Worm (Caenorhabditis elegans): ENCODE data around the gene K06H7.2.
A peak's percentile ranks its signal among the peaks of the same experiment; 100 is the strongest.

DNA sequence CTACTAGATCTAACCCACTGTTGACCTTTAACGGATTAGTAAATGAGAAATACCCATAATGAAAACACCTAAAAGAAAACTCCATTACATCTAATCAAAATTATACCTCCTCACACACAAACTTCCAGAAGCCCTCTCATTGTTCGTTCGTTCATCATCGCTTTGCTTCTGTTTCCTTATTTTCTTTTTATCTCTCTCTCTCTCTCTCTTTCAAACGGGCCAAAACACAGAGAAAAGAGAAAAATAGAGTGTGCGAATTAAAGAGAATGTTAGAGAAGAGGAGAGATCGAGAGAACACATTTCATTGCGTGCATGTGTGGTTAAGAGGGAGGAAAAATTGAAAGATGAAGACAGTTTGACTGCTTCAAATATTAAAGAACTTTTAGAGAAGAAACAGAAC, 30.9 kb downstream of the K06H7.2 start:
- peak; percentile 27 for TF ChIP-seq hmg-4 (GFP tag; optimal IDR thresholded peaks at IDR 0.05)
- no peak for TF ChIP-seq pes-1 (GFP tag; IDR thresholded peaks at IDR 0.05)
- no peak for TF ChIP-seq tbx-37 (GFP tag; conservative IDR thresholded peaks at IDR 0.05)
- no peak for TF ChIP-seq ceh-36 (tag; optimal IDR thresholded peaks at IDR 0.05)
- no peak for TF ChIP-seq ama-1 (optimal IDR thresholded peaks at IDR 0.05)
- TF ChIP-seq sea-1 (GFP tag; conservative IDR thresholded peaks at IDR 0.05), result no peak
- TF ChIP-seq hnd-1 (tag; optimal IDR thresholded peaks at IDR 0.05), result no peak
- TF ChIP-seq flt-1 (GFP tag; IDR thresholded peaks at IDR 0.05), result no peak
- TF ChIP-seq tbx-11 (GFP tag; IDR thresholded peaks at IDR 0.05), result no peak
- no peak for TF ChIP-seq scrt-1 (GFP tag; IDR thresholded peaks at IDR 0.05)
